Worm (Caenorhabditis elegans) whole organism, early embryonic: ENCODE measurements around the gene C16E9.1.

Source experiments
- B0310.2 ChIP-seq: sonication (generic microtip); optimal IDR thresholded peaks from 2 replicates; lab custom pipeline; 2016; ENCODE audit warnings: mild to moderate bottlenecking, missing genetic modification characterization, missing compliant biosample characterization
- F13C5.2 ChIP-seq: sonication (generic microtip); optimal IDR thresholded peaks from 2 replicates; lab custom pipeline; 2017; ENCODE audit warnings: mild to moderate bottlenecking, missing genetic modification characterization, inconsistent platforms, missing compliant biosample characterization
- aly-1 ChIP-seq: sonication (generic microtip); optimal IDR thresholded peaks from 2 replicates; lab custom pipeline; 2016; ENCODE audit warnings: missing genetic modification characterization, missing compliant biosample characterization
- ama-1 ChIP-seq: fragments of 150-350 bp; optimal IDR thresholded peaks from 2 replicates; lab custom pipeline; 2014
- ceh-13 ChIP-seq: fragments of 200-800 bp; sonication (Bioruptor generic); optimal IDR thresholded peaks from 2 replicates; lab custom pipeline; 2018; ENCODE audit warnings: mild to moderate bottlenecking, missing genetic modification characterization, missing compliant biosample characterization
- ceh-36 ChIP-seq: sonication (generic microtip); optimal IDR thresholded peaks from 2 replicates; lab custom pipeline; 2016; ENCODE audit warnings: missing genetic modification characterization, inconsistent platforms, missing compliant biosample characterization
- ets-7 ChIP-seq: sonication (generic microtip); optimal IDR thresholded peaks from 2 replicates; lab custom pipeline; 2016; ENCODE audit warnings: missing genotype, missing genetic modification characterization, missing compliant biosample characterization
- flt-1 ChIP-seq: fragments of 200-800 bp; sonication (Bioruptor generic); IDR thresholded peaks from 2 replicates; pipeline ENCODE4 v1.3.6; 2022; ENCODE audit warnings: missing genetic modification characterization, missing compliant biosample characterization
- hmbx-1 ChIP-seq: sonication (generic microtip); optimal IDR thresholded peaks from 2 replicates; lab custom pipeline; 2016; ENCODE audit warnings: mild to moderate bottlenecking, missing genetic modification characterization, missing compliant biosample characterization
- hmg-4 ChIP-seq: fragments of 200-800 bp; sonication (Bioruptor generic); optimal IDR thresholded peaks from 2 replicates; lab custom pipeline; 2018; ENCODE audit warnings: mild to moderate bottlenecking, missing genetic modification characterization, missing compliant biosample characterization
- hnd-1 ChIP-seq: sonication (generic microtip); optimal IDR thresholded peaks from 2 replicates; lab custom pipeline; 2016; ENCODE audit warnings: missing genetic modification characterization, missing compliant biosample characterization
- pes-1 ChIP-seq: fragments of 200-800 bp; sonication (Bioruptor generic); IDR thresholded peaks from 2 replicates; pipeline ENCODE4 v1.3.6; 2022; ENCODE audit warnings: missing genetic modification reagents, missing genetic modification characterization, missing compliant biosample characterization
- scrt-1 ChIP-seq: fragments of 200-800 bp; sonication (Bioruptor generic); IDR thresholded peaks from 2 replicates; pipeline ENCODE4 v1.3.6; 2022; ENCODE audit warnings: missing genetic modification characterization, missing compliant biosample characterization
- sea-1 ChIP-seq: fragments of 200-800 bp; sonication (Bioruptor generic); conservative IDR thresholded peaks from 2 replicates; pipeline ENCODE4 v1.3.6; 2022; ENCODE audit warnings: missing genetic modification characterization, missing compliant biosample characterization
- tbx-11 ChIP-seq: fragments of 200-800 bp; sonication (Bioruptor generic); IDR thresholded peaks from 2 replicates; pipeline ENCODE4 v1.3.6; 2022; ENCODE audit warnings: missing genetic modification characterization, missing compliant biosample characterization
- tbx-37 ChIP-seq: fragments of 200-800 bp; sonication (Bioruptor generic); conservative IDR thresholded peaks from 2 replicates; pipeline ENCODE4 v1.3.6; 2022; ENCODE audit warnings: missing genetic modification reagents, missing genetic modification characterization, missing compliant biosample characterization
- tra-4 ChIP-seq: sonication (generic microtip); optimal IDR thresholded peaks from 2 replicates; lab custom pipeline; 2017; ENCODE audit warnings: missing genetic modification characterization, missing compliant biosample characterization

C16E9.1 gene

DNA sequence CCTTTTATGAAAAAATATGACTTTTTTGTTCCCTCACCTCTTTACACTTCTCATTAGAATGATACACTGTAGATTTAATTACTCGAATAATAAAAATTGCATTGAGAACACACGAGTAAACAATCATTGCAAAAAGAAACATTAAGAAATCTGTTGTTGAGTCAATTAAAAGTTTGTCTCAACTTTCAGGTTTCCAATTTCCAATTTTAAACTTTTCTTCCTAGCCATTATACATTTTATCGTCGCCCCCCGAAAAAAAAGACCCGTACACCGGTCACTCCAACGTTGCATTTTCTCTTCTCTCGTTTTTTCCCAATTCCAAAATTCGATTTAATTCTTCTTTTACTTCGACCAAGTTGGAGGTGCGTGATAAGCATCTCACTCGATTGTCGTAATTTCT is at the start of gene C16E9.1:
C16E9.1 (plus strand) TSS at position 301 of the 400 bp plus-strand sequence.
- TF ChIP-seq hmg-4 (GFP tag; lab: Kevin White, UChicago) (no peak), ceh-13 (no peak), tbx-11 (GFP tag; lab: Robert Waterston, UW) (no peak), hmbx-1 (tag; lab: Kevin White, UChicago) (no peak), aly-1 (tag; lab: Kevin White, UChicago) (no peak), ama-1 (lab: Kevin White, UChicago) (no peak), scrt-1 (GFP tag; lab: Robert Waterston, UW) (no peak), B0310.2 (no peak), ets-7 (tag; lab: Kevin White, UChicago) (no peak), tra-4 (tag; lab: Kevin White, UChicago) (no peak), ceh-36 (tag; lab: Kevin White, UChicago) (no peak), tbx-37 (no peak), pes-1 (GFP tag; lab: Robert Waterston, UW) (no peak)

DNA sequence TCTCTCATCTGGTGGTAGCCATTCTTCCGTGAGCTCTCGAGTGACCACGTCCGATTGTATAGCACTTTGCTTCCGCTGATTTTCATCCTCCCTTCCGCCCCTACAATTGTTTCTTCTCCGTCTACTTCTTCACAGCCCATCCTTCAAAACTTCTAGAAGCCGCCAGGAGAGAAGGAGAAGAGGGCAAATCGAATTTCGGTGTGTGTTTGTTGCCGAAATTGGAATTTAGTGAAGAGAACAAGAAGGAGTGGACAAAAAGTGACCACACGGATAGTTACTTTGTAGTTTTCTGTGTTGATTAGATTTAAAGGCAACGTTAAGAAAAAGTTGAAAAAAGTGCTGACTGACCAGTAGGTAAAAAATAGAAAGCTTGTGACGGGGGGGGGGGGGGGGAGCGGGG is 46.9 kb upstream of the C16E9.1 start:
- TF ChIP-seq tbx-37 (no peak), ceh-13 (no peak), F13C5.2 (tag; lab: Kevin White, UChicago) (no peak), tbx-11 (GFP tag; lab: Robert Waterston, UW) (no peak), aly-1 (tag; lab: Kevin White, UChicago) (no peak), sea-1 (GFP tag; lab: Robert Waterston, UW) (no peak), B0310.2 (no peak), scrt-1 (GFP tag; lab: Robert Waterston, UW) (no peak), flt-1 (GFP tag; lab: Robert Waterston, UW) (no peak)

DNA sequence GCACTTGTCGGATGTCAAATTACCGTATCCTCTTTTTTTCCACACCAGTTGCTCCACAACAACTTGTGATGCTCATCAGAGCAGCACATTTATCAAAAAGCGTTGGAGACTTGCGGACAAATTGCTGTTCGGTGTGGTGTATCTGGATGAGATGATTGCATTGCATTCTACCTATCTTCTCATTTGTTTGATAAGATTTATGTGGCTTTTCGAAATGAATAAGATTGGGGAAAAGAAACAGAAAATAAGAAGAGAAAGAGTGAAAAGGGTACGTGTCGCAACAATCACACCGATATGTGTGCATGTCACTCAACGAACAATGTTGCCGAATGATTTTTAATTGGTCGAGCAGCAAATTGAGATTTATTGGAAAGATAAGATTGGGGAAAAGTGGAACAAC is 45.9 kb upstream of the C16E9.1 start:
- TF ChIP-seq hmbx-1 (tag; lab: Kevin White, UChicago) (no peak), aly-1 (tag; lab: Kevin White, UChicago) (no peak), pes-1 (GFP tag; lab: Robert Waterston, UW) (no peak), ama-1 (lab: Kevin White, UChicago) (no peak), flt-1 (GFP tag; lab: Robert Waterston, UW) (no peak), ceh-36 (tag; lab: Kevin White, UChicago) (no peak), ceh-13 (no peak), hmg-4 (GFP tag; lab: Kevin White, UChicago) (no peak), sea-1 (GFP tag; lab: Robert Waterston, UW) (no peak), ets-7 (tag; lab: Kevin White, UChicago) (no peak), tra-4 (tag; lab: Kevin White, UChicago) (no peak)

DNA sequence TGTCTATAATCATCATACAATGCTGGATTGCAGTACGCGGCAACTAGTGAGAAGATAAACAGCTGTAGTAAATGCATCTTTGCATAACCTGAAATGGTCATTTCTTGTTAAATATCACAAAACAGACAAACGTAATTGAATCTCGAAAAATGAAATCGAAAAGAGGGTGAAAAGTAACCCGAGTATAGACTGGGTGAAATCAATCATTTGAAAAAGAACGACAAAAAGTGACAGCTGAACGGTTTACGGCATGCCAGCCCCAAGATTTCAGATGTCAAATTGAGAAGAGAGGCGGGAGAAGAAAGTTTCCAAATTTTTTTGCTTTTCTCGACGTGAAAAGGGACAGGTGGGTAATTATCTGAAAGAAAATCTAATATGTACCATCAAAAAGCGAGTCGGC is 40.2 kb upstream of the C16E9.1 start, which contains the start of gene F14B8.4:
F14B8.4 (minus strand) TSS at position 101 of the 400 bp plus-strand sequence.
- TF ChIP-seq ceh-36 (tag; lab: Kevin White, UChicago) = no peak
- TF ChIP-seq B0310.2 = no peak
- no peak for TF ChIP-seq ama-1 (lab: Kevin White, UChicago)
- no peak for TF ChIP-seq pes-1 (GFP tag; lab: Robert Waterston, UW)
- no peak for TF ChIP-seq sea-1 (GFP tag; lab: Robert Waterston, UW)
- no peak for TF ChIP-seq ceh-13
- TF ChIP-seq tra-4 (tag; lab: Kevin White, UChicago) = no peak
- no peak for TF ChIP-seq aly-1 (tag; lab: Kevin White, UChicago)
- TF ChIP-seq hmg-4 (GFP tag; lab: Kevin White, UChicago) = no peak
- no peak for TF ChIP-seq F13C5.2 (tag; lab: Kevin White, UChicago)
- TF ChIP-seq hnd-1 (tag; lab: Kevin White, UChicago) = no peak
- no peak for TF ChIP-seq tbx-11 (GFP tag; lab: Robert Waterston, UW)
- TF ChIP-seq hmbx-1 (tag; lab: Kevin White, UChicago) = no peak
- no peak for TF ChIP-seq ets-7 (tag; lab: Kevin White, UChicago)
- TF ChIP-seq flt-1 (GFP tag; lab: Robert Waterston, UW) = no peak
- no peak for TF ChIP-seq tbx-37
- no peak for TF ChIP-seq scrt-1 (GFP tag; lab: Robert Waterston, UW)

DNA sequence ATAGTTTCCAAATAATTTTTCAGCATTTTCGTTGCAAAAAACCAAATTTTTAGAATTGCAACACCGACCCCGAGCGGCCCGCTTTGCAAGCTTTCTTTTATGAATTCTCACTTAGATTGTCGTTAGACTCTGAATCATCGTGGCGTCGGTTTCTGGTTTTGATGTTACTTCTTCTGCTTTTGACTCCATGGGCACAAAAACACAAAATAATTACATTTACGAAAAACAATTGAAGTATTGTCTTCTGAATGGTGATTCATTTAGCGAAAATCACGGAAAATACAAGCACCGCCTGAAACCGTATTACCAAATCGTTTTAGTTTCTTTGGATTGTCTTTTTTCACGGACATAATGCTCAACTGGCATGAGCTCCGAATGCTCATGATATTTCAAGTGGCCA is 38.9 kb upstream of the C16E9.1 start, which contains the start of gene pes-23:
pes-23 (plus strand) TSS at position 301 of the 400 bp plus-strand sequence.
- TF ChIP-seq aly-1 (tag; lab: Kevin White, UChicago) (no peak), ets-7 (tag; lab: Kevin White, UChicago) (no peak), F13C5.2 (tag; lab: Kevin White, UChicago) (no peak), B0310.2 (no peak), pes-1 (GFP tag; lab: Robert Waterston, UW) (no peak), flt-1 (GFP tag; lab: Robert Waterston, UW) (no peak)

DNA sequence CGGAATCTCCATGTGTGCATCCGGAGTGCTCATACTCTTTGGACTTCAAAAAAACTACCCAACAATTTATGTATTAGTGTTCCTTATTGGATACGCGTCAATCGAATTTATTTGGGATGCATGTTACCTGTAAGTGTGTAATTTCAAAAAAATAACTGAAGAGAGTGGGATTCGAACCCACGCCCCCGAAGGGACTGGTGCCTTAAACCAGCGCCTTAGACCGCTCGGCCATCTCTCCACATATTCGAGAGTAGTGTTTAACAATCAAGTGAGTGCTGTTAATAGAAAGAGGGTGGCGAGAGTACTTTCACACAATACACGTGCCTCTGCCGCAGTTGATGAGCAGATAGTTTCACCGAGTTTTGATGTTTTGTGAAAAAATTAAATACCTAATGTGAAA is 37.1 kb upstream of the C16E9.1 start:
- TF ChIP-seq hmg-4 (GFP tag; lab: Kevin White, UChicago) = peak; percentile 76
- peak; percentile 76 for TF ChIP-seq aly-1 (tag; lab: Kevin White, UChicago)
- TF ChIP-seq tra-4 (tag; lab: Kevin White, UChicago) = no peak
- peak; percentile 84; the same call in 1 of the 2 replicates for TF ChIP-seq scrt-1 (GFP tag; lab: Robert Waterston, UW)
- TF ChIP-seq ama-1 (lab: Kevin White, UChicago) = no peak
- peak; percentile 61 for TF ChIP-seq F13C5.2 (tag; lab: Kevin White, UChicago)
- TF ChIP-seq ets-7 (tag; lab: Kevin White, UChicago) = peak; percentile 5
- TF ChIP-seq sea-1 (GFP tag; lab: Robert Waterston, UW) = peak; percentile 76; the same call in 1 of the 2 replicates
- TF ChIP-seq ceh-13 = peak; percentile 54
- TF ChIP-seq flt-1 (GFP tag; lab: Robert Waterston, UW) = peak; percentile 71
- TF ChIP-seq tbx-11 (GFP tag; lab: Robert Waterston, UW) = peak; percentile 83
- peak; percentile 80 for TF ChIP-seq tbx-37
- no peak for TF ChIP-seq B0310.2
- peak; percentile 49 for TF ChIP-seq ceh-36 (tag; lab: Kevin White, UChicago)
- peak; percentile 86 for TF ChIP-seq pes-1 (GFP tag; lab: Robert Waterston, UW)
- no peak for TF ChIP-seq hmbx-1 (tag; lab: Kevin White, UChicago)
- peak; percentile 67 for TF ChIP-seq hnd-1 (tag; lab: Kevin White, UChicago)
